Fruit fly (Drosophila melanogaster) whole organism, embryonic: ENCODE results near the gene CenB1A.

Source experiments
- CG10979 ChIP-seq: fragments of 200-800 bp; sonication (Bioruptor generic); optimal IDR thresholded peaks from 2 replicates; lab custom pipeline; 2018; ENCODE audit warnings: missing biosample characterization, mild to moderate bottlenecking, missing genetic modification characterization, moderate library complexity
- CG13775 ChIP-seq: fragments of 200-800 bp; sonication (Bioruptor generic); optimal IDR thresholded peaks from 3 replicates; lab custom pipeline; 2017; ENCODE audit warnings: missing biosample characterization, mild to moderate bottlenecking, missing genetic modification characterization
- CG15011 ChIP-seq: fragments of 200-800 bp; sonication (Bioruptor generic); optimal IDR thresholded peaks from 3 replicates; lab custom pipeline; 2018; ENCODE audit warnings: missing biosample characterization, mild to moderate bottlenecking, missing genetic modification characterization
- CG16863 ChIP-seq: fragments of 200-800 bp; sonication (Bioruptor generic); optimal IDR thresholded peaks from 3 replicates; lab custom pipeline; 2016; ENCODE audit warnings: missing biosample characterization, missing genetic modification characterization
- CG17361 ChIP-seq: fragments of 200-800 bp; sonication (Bioruptor generic); IDR thresholded peaks from 3 replicates; pipeline ENCODE4 v1.3.6; 2022; ENCODE audit warnings: missing biosample characterization, missing genetic modification characterization
- CG2678 ChIP-seq: fragments of 200-800 bp; sonication (Bioruptor generic); optimal IDR thresholded peaks from 3 replicates; lab custom pipeline; 2019; ENCODE audit warnings: missing biosample characterization, mild to moderate bottlenecking, missing genetic modification characterization, moderate library complexity
- CG30431 ChIP-seq: fragments of 200-800 bp; sonication (Bioruptor generic); optimal IDR thresholded peaks from 2 replicates; lab custom pipeline; 2017; ENCODE audit warnings: missing biosample characterization, missing genetic modification characterization
- CG3281 ChIP-seq: fragments of 200-800 bp; sonication (Bioruptor generic); optimal IDR thresholded peaks from 3 replicates; lab custom pipeline; 2017; ENCODE audit warnings: missing biosample characterization, mild to moderate bottlenecking, missing genetic modification characterization
- CG3995 ChIP-seq: fragments of 200-800 bp; sonication (Bioruptor generic); optimal IDR thresholded peaks from 3 replicates; lab custom pipeline; 2016; ENCODE audit warnings: missing biosample characterization, missing genetic modification characterization
- CG42726 ChIP-seq: fragments of 200-800 bp; sonication (Bioruptor generic); IDR thresholded peaks from 2 replicates; pipeline ENCODE4 v1.3.6; 2022; ENCODE audit warnings: missing biosample characterization, missing genetic modification characterization; ENCODE audit not compliant: partially characterized antibody
- CG7271 ChIP-seq: fragments of 200-800 bp; sonication (Bioruptor generic); optimal IDR thresholded peaks from 2 replicates; lab custom pipeline; 2018; ENCODE audit warnings: missing biosample characterization, mild to moderate bottlenecking, missing genetic modification characterization, moderate library complexity
- CG7372 ChIP-seq: fragments of 200-800 bp; sonication (Bioruptor generic); IDR thresholded peaks from 2 replicates; pipeline ENCODE4 v1.3.6; 2022; ENCODE audit warnings: missing biosample characterization, missing genetic modification characterization
- CG8944 ChIP-seq: fragments of 200-800 bp; sonication (Bioruptor generic); optimal IDR thresholded peaks from 3 replicates; lab custom pipeline; 2016; ENCODE audit warnings: missing biosample characterization, missing genetic modification characterization
- CG9797 ChIP-seq: fragments of 200-800 bp; sonication (Bioruptor generic); optimal IDR thresholded peaks from 3 replicates; lab custom pipeline; 2018; ENCODE audit warnings: missing biosample characterization, mild to moderate bottlenecking, missing genetic modification characterization
- CHES-1-like ChIP-seq: fragments of 200-800 bp; sonication (Bioruptor generic); optimal IDR thresholded peaks from 2 replicates; lab custom pipeline; 2016; ENCODE audit warnings: missing biosample characterization, missing genetic modification characterization
- D19A ChIP-seq: fragments of 200-800 bp; optimal IDR thresholded peaks from 3 replicates; lab custom pipeline; 2019; ENCODE audit warnings: missing biosample characterization, mild to moderate bottlenecking, missing genetic modification characterization, moderate library complexity
- Doc3 ChIP-seq: fragments of 200-800 bp; sonication (Bioruptor generic); IDR thresholded peaks from 3 replicates; pipeline ENCODE4 v1.3.6; 2022; ENCODE audit warnings: missing biosample characterization, missing genetic modification characterization; ENCODE audit not compliant: partially characterized antibody
- Ets97D ChIP-seq: fragments of 200-800 bp; sonication (Bioruptor generic); optimal IDR thresholded peaks from 3 replicates; lab custom pipeline; 2016; ENCODE audit warnings: missing biosample characterization, missing genetic modification characterization
- Hr39 ChIP-seq: fragments of >200 bp; optimal IDR thresholded peaks from 2 replicates; lab custom pipeline; 2017
- Hr51 ChIP-seq, 2 experiments: fragments of 200-800 bp; sonication (Bioruptor generic); optimal IDR thresholded peaks; 2 replicates in 1 of 2; 3 replicates in 1 of 2; lab custom pipeline; 2016 to 2018; ENCODE audit warnings: missing biosample characterization in 2 of 2, missing genetic modification characterization in 2 of 2, mild to moderate bottlenecking in 1 of 2, moderate library complexity in 1 of 2
- Max ChIP-seq: fragments of 200-800 bp; sonication (Bioruptor generic); optimal IDR thresholded peaks from 2 replicates; lab custom pipeline; 2016; ENCODE audit warnings: missing biosample characterization, mild to moderate bottlenecking, missing genetic modification characterization
- Myb ChIP-seq: fragments of 200-800 bp; sonication (Bioruptor generic); optimal IDR thresholded peaks from 2 replicates; lab custom pipeline; 2016; ENCODE audit warnings: missing biosample characterization, missing genetic modification characterization
- NC2α ChIP-seq: fragments of 200-800 bp; sonication (Bioruptor generic); optimal IDR thresholded peaks from 2 replicates; lab custom pipeline; 2016; ENCODE audit warnings: missing biosample characterization, missing genetic modification characterization
- NK7.1 ChIP-seq: fragments of 200-800 bp; sonication (Bioruptor generic); optimal IDR thresholded peaks from 3 replicates; lab custom pipeline; 2016; ENCODE audit warnings: missing biosample characterization, missing genetic modification characterization
- Nf-YC ChIP-seq: fragments of 200-800 bp; optimal IDR thresholded peaks from 3 replicates; lab custom pipeline; 2019; ENCODE audit warnings: missing biosample characterization, mild to moderate bottlenecking, missing genetic modification characterization, moderate library complexity
- Pdp1 ChIP-seq, 2 experiments: fragments of 200-800 bp; sonication (Bioruptor generic); optimal IDR thresholded peaks; 3 replicates each; lab custom pipeline; 2016; ENCODE audit warnings: missing biosample characterization in 2 of 2, missing genetic modification characterization in 2 of 2, mild to moderate bottlenecking in 1 of 2, moderate library complexity in 1 of 2
- Sin3A ChIP-seq: fragments of >200 bp; optimal IDR thresholded peaks from 2 replicates; lab custom pipeline; 2018
- Vsx1 ChIP-seq: fragments of 200-800 bp; sonication (Bioruptor generic); optimal IDR thresholded peaks from 2 replicates; lab custom pipeline; 2017; ENCODE audit warnings: missing biosample characterization, mild to moderate bottlenecking, missing genetic modification characterization, missing genetic modification reagents
- abd-A ChIP-seq: fragments of 200-800 bp; sonication (Bioruptor generic); optimal IDR thresholded peaks from 3 replicates; lab custom pipeline; 2019; ENCODE audit warnings: missing biosample characterization, mild to moderate bottlenecking, missing genetic modification characterization, moderate library complexity
- ato ChIP-seq: fragments of 200-800 bp; sonication (Bioruptor generic); IDR thresholded peaks from 2 replicates; pipeline ENCODE4 v1.3.6; 2022; ENCODE audit warnings: missing biosample characterization, missing genetic modification characterization; ENCODE audit not compliant: partially characterized antibody
- caup ChIP-seq: fragments of 200-800 bp; sonication (Bioruptor generic); optimal IDR thresholded peaks from 3 replicates; lab custom pipeline; 2017; ENCODE audit warnings: missing biosample characterization, mild to moderate bottlenecking, missing genetic modification characterization, moderate library complexity; ENCODE audit not compliant: severe bottlenecking
- cg ChIP-seq: fragments of 200-800 bp; sonication (Bioruptor generic); optimal IDR thresholded peaks from 3 replicates; lab custom pipeline; 2019; ENCODE audit warnings: missing biosample characterization, mild to moderate bottlenecking, missing genetic modification characterization, moderate library complexity
- danr ChIP-seq: fragments of 200-800 bp; sonication (Bioruptor generic); IDR thresholded peaks from 2 replicates; pipeline ENCODE4 v1.3.6; 2022; ENCODE audit warnings: missing biosample characterization, missing genetic modification characterization
- disco-r ChIP-seq: fragments of 200-800 bp; sonication (Bioruptor generic); optimal IDR thresholded peaks from 2 replicates; lab custom pipeline; 2016; ENCODE audit warnings: missing biosample characterization, missing genetic modification characterization
- fru ChIP-seq: fragments of >200 bp; optimal IDR thresholded peaks from 2 replicates; lab custom pipeline; 2017
- ind ChIP-seq: fragments of 200-800 bp; sonication (Bioruptor generic); optimal IDR thresholded peaks from 3 replicates; lab custom pipeline; 2016; ENCODE audit warnings: missing biosample characterization, missing genetic modification characterization
- inv ChIP-seq: fragments of 200-800 bp; sonication (Bioruptor generic); IDR thresholded peaks from 2 replicates; pipeline ENCODE4 v1.3.6; 2022; ENCODE audit warnings: missing biosample characterization, missing genetic modification characterization; ENCODE audit not compliant: partially characterized antibody
- kni ChIP-seq: fragments of 200-800 bp; sonication (Bioruptor generic); optimal IDR thresholded peaks from 3 replicates; lab custom pipeline; 2017; ENCODE audit warnings: mild to moderate bottlenecking, missing biosample characterization, missing genetic modification reagents, missing genetic modification characterization
- lab ChIP-seq: fragments of 200-800 bp; sonication (Bioruptor generic); optimal IDR thresholded peaks from 3 replicates; lab custom pipeline; 2017; ENCODE audit warnings: missing biosample characterization, missing genetic modification characterization, mild to moderate bottlenecking, moderate library complexity, missing genetic modification reagents
- mam ChIP-seq: fragments of 200-800 bp; sonication (Bioruptor generic); optimal IDR thresholded peaks from 3 replicates; lab custom pipeline; 2016; ENCODE audit warnings: missing biosample characterization, missing genetic modification characterization
- nerfin-2 ChIP-seq: fragments of 200-800 bp; sonication (Bioruptor generic); IDR thresholded peaks from 2 replicates; pipeline ENCODE4 v1.3.6; 2022; ENCODE audit warnings: missing biosample characterization, missing genetic modification characterization; ENCODE audit not compliant: partially characterized antibody
- otp ChIP-seq: fragments of 200-800 bp; sonication (Bioruptor generic); IDR thresholded peaks from 3 replicates; pipeline ENCODE4, ENCODE4 v1.3.6; 2022; ENCODE audit warnings: missing biosample characterization, missing genetic modification characterization
- pan ChIP-seq, 4 experiments: fragments of >200 bp in 3 of 4; fragments of 200-800 bp in 1 of 4; sonication (Bioruptor generic) in 1 of 4; optimal IDR thresholded peaks in 3 of 4; IDR thresholded peaks in 1 of 4; 2 replicates each; pipeline versions ENCODE4 v1.3.6 to Lab custom; 2017 to 2022; ENCODE audit warnings: missing biosample characterization in 2 of 4, missing genetic modification characterization in 2 of 4, mixed read lengths in 1 of 4
- ranshi ChIP-seq: fragments of 200-800 bp; sonication (Bioruptor generic); IDR thresholded peaks from 2 replicates; pipeline ENCODE4 v1.3.6; 2022; ENCODE audit warnings: missing biosample characterization, missing genetic modification characterization
- stc ChIP-seq: fragments of 200-800 bp; sonication (Bioruptor generic); IDR thresholded peaks from 2 replicates; pipeline ENCODE4 v1.3.6; 2022; ENCODE audit warnings: missing biosample characterization, missing genetic modification characterization
- tgo ChIP-seq: fragments of 200-800 bp; sonication (Bioruptor generic); IDR thresholded peaks from 3 replicates; pipeline ENCODE4 v1.3.6; 2022; ENCODE audit warnings: missing biosample characterization, missing genetic modification characterization
- tio ChIP-seq: fragments of 200-800 bp; sonication (Bioruptor generic); optimal IDR thresholded peaks from 2 replicates; lab custom pipeline; 2017; ENCODE audit warnings: missing biosample characterization, missing genetic modification characterization, inconsistent platforms
- tup ChIP-seq: fragments of 200-800 bp; sonication (Bioruptor generic); optimal IDR thresholded peaks from 2 replicates; lab custom pipeline; 2016; ENCODE audit warnings: missing biosample characterization, mild to moderate bottlenecking, missing genetic modification characterization, moderate library complexity
- unpg ChIP-seq: fragments of 200-800 bp; sonication (Bioruptor generic); optimal IDR thresholded peaks from 3 replicates; lab custom pipeline; 2018; ENCODE audit warnings: missing biosample characterization, mild to moderate bottlenecking, missing genetic modification characterization, moderate library complexity
- zfh1 ChIP-seq: fragments of 200-800 bp; sonication (Bioruptor generic); IDR thresholded peaks from 3 replicates; pipeline ENCODE4 v1.3.6; 2022; ENCODE audit warnings: missing biosample characterization, missing genetic modification characterization

The CenB1A gene

dm6 chr3R:23157664-23158151, 39.5 kb downstream of the CenB1A start, which contains the start of gene unk (continued):
- peak; percentile 48 for TF ChIP-seq CHES-1-like (GFP tag; lab: Kevin White, UChicago)
- no peak for TF ChIP-seq tup (GFP tag; lab: Kevin White, UChicago)
- peak; percentile 34 for TF ChIP-seq Nf-YC (tag; lab: Kevin White, UChicago)
- TF ChIP-seq CG3281 (GFP tag; lab: Kevin White, UChicago): no peak
- TF ChIP-seq Sin3A (lab: Kevin White, UChicago): peak; percentile 83
- no peak for TF ChIP-seq lab (GFP tag; lab: Kevin White, UChicago)
- TF ChIP-seq ind (GFP tag; lab: Kevin White, UChicago): no peak
- TF ChIP-seq inv (GFP tag; lab: Robert Waterston, UW): peak; percentile 98
- TF ChIP-seq CG9797 (GFP tag; lab: Kevin White, UChicago): peak; percentile 51
- TF ChIP-seq pan (optimal IDR thresholded peaks at IDR 0.05; lab: Kevin White, UChicago): no peak
- TF ChIP-seq pan (GFP tag; optimal IDR thresholded peaks at IDR 0.05 in 1 of 2, IDR thresholded peaks at IDR 0.05 in 1 of 2): peak in 1 of 2 experiments; percentile 8
- TF ChIP-seq CG7372 (GFP tag; lab: Robert Waterston, UW): no peak
- TF ChIP-seq CG13775 (GFP tag; lab: Kevin White, UChicago): no peak
- no peak for TF ChIP-seq tio (GFP tag; lab: Kevin White, UChicago)
- TF ChIP-seq Pdp1 (GFP tag; optimal IDR thresholded peaks at IDR 0.05; lab: Kevin White, UChicago): peak; percentile 11 to 44
- TF ChIP-seq unpg: no peak
- no peak for TF ChIP-seq tgo (GFP tag; lab: Robert Waterston, UW)
- TF ChIP-seq CG30431 (GFP tag; lab: Kevin White, UChicago): no peak
- TF ChIP-seq Vsx1: no peak
- no peak; the same call in 2 of the 3 replicates for TF ChIP-seq CG17361 (GFP tag; lab: Robert Waterston, UW)
- TF ChIP-seq ato (GFP tag; lab: Robert Waterston, UW): peak; percentile 98
- no peak for TF ChIP-seq CG2678 (tag; lab: Kevin White, UChicago)
- TF ChIP-seq kni: no peak
- TF ChIP-seq CG16863 (GFP tag; lab: Kevin White, UChicago): no peak
- TF ChIP-seq cg (GFP tag; lab: Kevin White, UChicago): no peak
- TF ChIP-seq CG8944 (GFP tag; lab: Kevin White, UChicago): no peak
- TF ChIP-seq zfh1 (GFP tag; lab: Robert Waterston, UW): 0 out of 3 replicates have a peak, but pooled peaks have one; percentile 11
- TF ChIP-seq NC2α: no peak
- no peak for TF ChIP-seq abd-A (tag; lab: Kevin White, UChicago)
- TF ChIP-seq stc: no peak
- TF ChIP-seq Hr51 (GFP tag; optimal IDR thresholded peaks at IDR 0.05; lab: Kevin White, UChicago): no peak
- no peak for TF ChIP-seq caup (GFP tag; lab: Kevin White, UChicago)
- no peak for TF ChIP-seq NK7.1 (GFP tag; lab: Kevin White, UChicago)
- TF ChIP-seq nerfin-2 (GFP tag; lab: Robert Waterston, UW): peak; percentile 93
- TF ChIP-seq CG15011 (GFP tag; lab: Kevin White, UChicago): no peak
- TF ChIP-seq CG10979: no peak
- no peak for TF ChIP-seq Hr39 (lab: Kevin White, UChicago)
- no peak for TF ChIP-seq ranshi (GFP tag; lab: Robert Waterston, UW)
- TF ChIP-seq fru: no peak
- TF ChIP-seq Ets97D: peak; percentile 64
- TF ChIP-seq mam (GFP tag; lab: Kevin White, UChicago): peak; percentile 31
- TF ChIP-seq Myb (GFP tag; lab: Kevin White, UChicago): peak; percentile 62
- TF ChIP-seq CG42726: peak; percentile 97
- TF ChIP-seq Max: no peak
- TF ChIP-seq D19A (tag; lab: Kevin White, UChicago): no peak
- peak; percentile 94 for TF ChIP-seq Doc3 (GFP tag; lab: Robert Waterston, UW)
- TF ChIP-seq CG3995 (GFP tag; lab: Kevin White, UChicago): no peak
- TF ChIP-seq CG7271 (tag; lab: Kevin White, UChicago): no peak
- TF ChIP-seq disco-r (GFP tag; lab: Kevin White, UChicago): no peak
- no peak for TF ChIP-seq otp (GFP tag; lab: Robert Waterston, UW)
- TF ChIP-seq danr (GFP tag; lab: Robert Waterston, UW): no peak
